Fruit fly (Drosophila melanogaster) whole organism, embryonic: ENCODE results near the gene CG12539.

Source experiments
- CG1024 ChIP-seq: fragments of 200-800 bp; sonication (Bioruptor generic); IDR thresholded peaks from 2 replicates; pipeline ENCODE4 v1.3.6; 2022; ENCODE audit warnings: missing biosample characterization, missing genetic modification characterization
- CG10979 ChIP-seq: fragments of 200-800 bp; sonication (Bioruptor generic); optimal IDR thresholded peaks from 2 replicates; lab custom pipeline; 2018; ENCODE audit warnings: missing biosample characterization, mild to moderate bottlenecking, missing genetic modification characterization, moderate library complexity
- CG11504 ChIP-seq: fragments of 200-800 bp; sonication (Bioruptor generic); optimal IDR thresholded peaks from 3 replicates; lab custom pipeline; 2019; ENCODE audit warnings: missing biosample characterization, mild to moderate bottlenecking, missing genetic modification characterization, moderate library complexity
- CG16779 ChIP-seq: fragments of 200-800 bp; sonication (Bioruptor generic); IDR thresholded peaks from 2 replicates; pipeline ENCODE4 v1.3.6; 2022; ENCODE audit warnings: missing biosample characterization, missing genetic modification characterization
- CG16863 ChIP-seq: fragments of 200-800 bp; sonication (Bioruptor generic); optimal IDR thresholded peaks from 3 replicates; lab custom pipeline; 2016; ENCODE audit warnings: missing biosample characterization, missing genetic modification characterization
- CG17328 ChIP-seq: fragments of 200-800 bp; sonication (Bioruptor generic); IDR thresholded peaks from 2 replicates; pipeline ENCODE4 v1.3.6; 2022; ENCODE audit warnings: missing biosample characterization, missing genetic modification characterization
- CG17361 ChIP-seq: fragments of 200-800 bp; sonication (Bioruptor generic); IDR thresholded peaks from 3 replicates; pipeline ENCODE4 v1.3.6; 2022; ENCODE audit warnings: missing biosample characterization, missing genetic modification characterization
- CG2129 ChIP-seq: fragments of 200-800 bp; sonication (Bioruptor generic); IDR thresholded peaks from 2 replicates; pipeline ENCODE4 v1.3.6; 2022; ENCODE audit warnings: missing biosample characterization, missing genetic modification characterization; ENCODE audit not compliant: partially characterized antibody
- CG2712 ChIP-seq: fragments of 200-800 bp; optimal IDR thresholded peaks from 3 replicates; lab custom pipeline; 2019; ENCODE audit warnings: missing biosample characterization, mild to moderate bottlenecking, missing genetic modification characterization, moderate library complexity
- CG31365 ChIP-seq: fragments of 200-800 bp; sonication (Bioruptor generic); optimal IDR thresholded peaks from 2 replicates; lab custom pipeline; 2018; ENCODE audit warnings: missing biosample characterization, mild to moderate bottlenecking, missing genetic modification characterization
- CG32772 ChIP-seq: fragments of 200-800 bp; sonication (Bioruptor generic); IDR thresholded peaks from 2 replicates; pipeline ENCODE4 v1.3.6; 2022; ENCODE audit warnings: missing biosample characterization, missing genetic modification characterization
- CG4360 ChIP-seq: fragments of 200-800 bp; sonication (Bioruptor generic); IDR thresholded peaks from 2 replicates; pipeline ENCODE4 v1.3.6; 2022; ENCODE audit warnings: missing biosample characterization, missing genetic modification characterization
- CG5953 ChIP-seq: fragments of 200-800 bp; sonication (Bioruptor generic); IDR thresholded peaks from 2 replicates; pipeline ENCODE4 v1.3.6; 2022; ENCODE audit warnings: missing biosample characterization, missing genetic modification characterization
- CG6689 ChIP-seq: fragments of 200-800 bp; sonication (Bioruptor generic); IDR thresholded peaks from 2 replicates; pipeline ENCODE4 v1.3.6; 2022; ENCODE audit warnings: missing biosample characterization, missing genetic modification characterization
- CG7745 ChIP-seq: fragments of 200-800 bp; sonication (Bioruptor generic); optimal IDR thresholded peaks from 2 replicates; lab custom pipeline; 2018; ENCODE audit warnings: missing biosample characterization, mild to moderate bottlenecking, missing genetic modification characterization, moderate library complexity
- CG7928 ChIP-seq: fragments of 200-800 bp; sonication (Bioruptor generic); optimal IDR thresholded peaks from 2 replicates; lab custom pipeline; 2017; ENCODE audit warnings: missing biosample characterization, mild to moderate bottlenecking, missing genetic modification characterization
- CG8290 ChIP-seq, 3 experiments: fragments of 200-800 bp; sonication (Bioruptor generic); optimal IDR thresholded peaks; 2 replicates each; lab custom pipeline; 2016 to 2019; ENCODE audit warnings: missing biosample characterization in 3 of 3, missing genetic modification characterization in 3 of 3, mild to moderate bottlenecking in 2 of 3, moderate library complexity in 1 of 3
- CrebB ChIP-seq: fragments of 200-800 bp; sonication (Bioruptor generic); optimal IDR thresholded peaks from 3 replicates; lab custom pipeline; 2018; ENCODE audit warnings: missing biosample characterization, mild to moderate bottlenecking, missing genetic modification characterization
- D19B ChIP-seq: fragments of 200-800 bp; sonication (Bioruptor generic); optimal IDR thresholded peaks from 2 replicates; lab custom pipeline; 2017; ENCODE audit warnings: missing biosample characterization, mild to moderate bottlenecking, missing genetic modification characterization
- ERR ChIP-seq: fragments of 200-800 bp; sonication (Bioruptor generic); optimal IDR thresholded peaks from 2 replicates; lab custom pipeline; 2016; ENCODE audit warnings: missing biosample characterization, missing genetic modification characterization
- Gsc ChIP-seq: fragments of 200-800 bp; sonication (Bioruptor generic); IDR thresholded peaks from 2 replicates; pipeline ENCODE4 v1.3.6; 2022; ENCODE audit warnings: missing biosample characterization, missing genetic modification characterization
- Meics ChIP-seq: fragments of 200-800 bp; sonication (Bioruptor generic); optimal IDR thresholded peaks from 2 replicates; lab custom pipeline; 2017; ENCODE audit warnings: missing biosample characterization, mild to moderate bottlenecking, missing genetic modification characterization
- Rfx ChIP-seq: fragments of 200-800 bp; sonication (Bioruptor generic); IDR thresholded peaks from 2 replicates; pipeline ENCODE4 v1.3.6; 2022; ENCODE audit warnings: missing biosample characterization, missing genetic modification characterization
- Rx ChIP-seq: fragments of 200-800 bp; sonication (Bioruptor generic); IDR thresholded peaks from 2 replicates; pipeline ENCODE4 v1.3.6; 2022; ENCODE audit warnings: missing biosample characterization, missing genetic modification characterization
- Xrp1 ChIP-seq: fragments of 200-800 bp; sonication (Bioruptor generic); IDR thresholded peaks from 2 replicates; pipeline ENCODE4 v1.3.6; 2022; ENCODE audit warnings: missing biosample characterization, missing genetic modification characterization
- ara ChIP-seq: fragments of 200-800 bp; sonication (Bioruptor generic); IDR thresholded peaks from 2 replicates; pipeline ENCODE4 v1.3.6; 2022; ENCODE audit warnings: missing biosample characterization, missing genetic modification characterization
- bcd ChIP-seq: fragments of 200-800 bp; sonication (Bioruptor generic); optimal IDR thresholded peaks from 2 replicates; lab custom pipeline; 2017; ENCODE audit warnings: missing biosample characterization, mild to moderate bottlenecking, missing genetic modification characterization
- bigmax ChIP-seq: fragments of 200-800 bp; sonication (Bioruptor generic); optimal IDR thresholded peaks from 2 replicates; lab custom pipeline; 2018; ENCODE audit warnings: missing biosample characterization, mild to moderate bottlenecking, missing genetic modification characterization
- btn ChIP-seq: fragments of 200-800 bp; sonication (Bioruptor generic); optimal IDR thresholded peaks from 2 replicates; lab custom pipeline; 2016; ENCODE audit warnings: missing biosample characterization, missing genetic modification characterization
- crol ChIP-seq: fragments of 200-800 bp; sonication (Bioruptor generic); IDR thresholded peaks from 2 replicates; pipeline ENCODE4 v1.3.6; 2022; ENCODE audit warnings: missing biosample characterization, missing genetic modification characterization
- dmrt11E ChIP-seq: fragments of 200-800 bp; sonication (Bioruptor generic); optimal IDR thresholded peaks from 3 replicates; lab custom pipeline; 2018; ENCODE audit warnings: missing biosample characterization, mild to moderate bottlenecking, missing genetic modification characterization, moderate library complexity
- dysf ChIP-seq: fragments of 200-800 bp; sonication (Bioruptor generic); IDR thresholded peaks from 3 replicates; pipeline ENCODE4 v1.3.6; 2022; ENCODE audit warnings: missing biosample characterization, missing genetic modification characterization
- emc ChIP-seq: fragments of 200-800 bp; sonication (Bioruptor generic); optimal IDR thresholded peaks from 2 replicates; lab custom pipeline; 2016; ENCODE audit warnings: missing biosample characterization, missing genetic modification characterization
- eyg ChIP-seq: fragments of 200-800 bp; sonication (Bioruptor generic); optimal IDR thresholded peaks from 3 replicates; lab custom pipeline; 2016; ENCODE audit warnings: missing biosample characterization, missing genetic modification characterization
- fru ChIP-seq: fragments of >200 bp; optimal IDR thresholded peaks from 2 replicates; lab custom pipeline; 2017
- gem ChIP-seq: fragments of 200-800 bp; sonication (Bioruptor generic); optimal IDR thresholded peaks from 2 replicates; lab custom pipeline; 2019; ENCODE audit warnings: missing biosample characterization, mild to moderate bottlenecking, missing genetic modification characterization, moderate library complexity
- h ChIP-seq: fragments of >200 bp; optimal IDR thresholded peaks from 2 replicates; lab custom pipeline; 2017
- ham ChIP-seq: fragments of 200-800 bp; sonication (Bioruptor generic); IDR thresholded peaks from 2 replicates; pipeline ENCODE4 v1.3.6; 2022; ENCODE audit warnings: missing biosample characterization, missing genetic modification characterization
- hkb ChIP-seq, 2 experiments: fragments of 200-800 bp in 1 of 2; fragments of >200 bp in 1 of 2; sonication (Bioruptor generic) in 1 of 2; IDR thresholded peaks in 1 of 2; optimal IDR thresholded peaks in 1 of 2; 2 replicates each; pipeline versions ENCODE4 v1.3.6 to Lab custom; 2017 to 2022; ENCODE audit warnings: missing biosample characterization in 1 of 2, missing genetic modification characterization in 1 of 2
- jumu ChIP-seq: fragments of 200-800 bp; sonication (Bioruptor generic); optimal IDR thresholded peaks from 3 replicates; lab custom pipeline; 2016; ENCODE audit warnings: missing biosample characterization, missing genetic modification characterization
- lilli ChIP-seq: fragments of 200-800 bp; sonication (Bioruptor generic); optimal IDR thresholded peaks from 3 replicates; lab custom pipeline; 2016; ENCODE audit warnings: missing biosample characterization, missing genetic modification characterization
- p53 ChIP-seq: fragments of 200-800 bp; sonication (Bioruptor generic); optimal IDR thresholded peaks from 2 replicates; lab custom pipeline; 2016; ENCODE audit warnings: missing biosample characterization, missing genetic modification characterization
- pan ChIP-seq, 4 experiments: fragments of >200 bp in 3 of 4; fragments of 200-800 bp in 1 of 4; sonication (Bioruptor generic) in 1 of 4; optimal IDR thresholded peaks in 3 of 4; IDR thresholded peaks in 1 of 4; 2 replicates each; pipeline versions ENCODE4 v1.3.6 to Lab custom; 2017 to 2022; ENCODE audit warnings: missing biosample characterization in 2 of 4, missing genetic modification characterization in 2 of 4, mixed read lengths in 1 of 4
- phol ChIP-seq: fragments of 200-800 bp; sonication (Bioruptor generic); optimal IDR thresholded peaks from 3 replicates; lab custom pipeline; 2018; ENCODE audit warnings: missing biosample characterization, mild to moderate bottlenecking, missing genetic modification characterization, moderate library complexity
- row ChIP-seq: fragments of 200-800 bp; sonication (Bioruptor generic); IDR thresholded peaks from 3 replicates; pipeline ENCODE4 v1.3.6; 2022; ENCODE audit warnings: missing biosample characterization, missing genetic modification characterization
- sqz ChIP-seq: fragments of 200-800 bp; sonication (Bioruptor generic); optimal IDR thresholded peaks from 3 replicates; lab custom pipeline; 2018; ENCODE audit warnings: missing biosample characterization, mild to moderate bottlenecking, missing genetic modification characterization
- ssp ChIP-seq: fragments of 200-800 bp; sonication (Bioruptor generic); IDR thresholded peaks from 2 replicates; pipeline ENCODE4 v1.3.6; 2022; ENCODE audit warnings: missing biosample characterization, missing genetic modification characterization
- tll ChIP-seq, 2 experiments: fragments of 200-800 bp in 1 of 2; fragments of >200 bp in 1 of 2; sonication (Bioruptor generic) in 1 of 2; optimal IDR thresholded peaks; 2 replicates each; lab custom pipeline; 2017 to 2019; ENCODE audit warnings: missing biosample characterization in 2 of 2, missing genetic modification characterization in 2 of 2, mild to moderate bottlenecking in 1 of 2, moderate library complexity in 1 of 2
- vvl ChIP-seq: fragments of 200-800 bp; sonication (Bioruptor generic); IDR thresholded peaks from 2 replicates; pipeline ENCODE4 v1.3.6; 2022; ENCODE audit warnings: missing biosample characterization, missing genetic modification characterization
- zen ChIP-seq: fragments of 200-800 bp; sonication (Bioruptor generic); optimal IDR thresholded peaks from 3 replicates; lab custom pipeline; 2018; ENCODE audit warnings: missing biosample characterization, mild to moderate bottlenecking, missing genetic modification characterization, moderate library complexity
- zf30C ChIP-seq: fragments of 200-800 bp; sonication (Bioruptor generic); optimal IDR thresholded peaks from 3 replicates; lab custom pipeline; 2018; ENCODE audit warnings: missing biosample characterization, mild to moderate bottlenecking, missing genetic modification characterization

The CG12539 gene

dm6 chrX:14810433-14810832 lies 34.1 kb downstream of the CG12539 start (continued):
- TF ChIP-seq bcd (no peak), CG2712 (tag; lab: Kevin White, UChicago) (peak; percentile 37), dmrt11E (tag; lab: Kevin White, UChicago) (peak; percentile 8), Rfx (GFP tag; lab: Robert Waterston, UW) (peak; percentile 15; the same call in 1 of the 2 replicates), hkb (optimal IDR thresholded peaks at IDR 0.05; lab: Kevin White, UChicago) (no peak), hkb (GFP tag; IDR thresholded peaks at IDR 0.05; lab: Robert Waterston, UW) (no peak), CG11504 (tag; lab: Kevin White, UChicago) (peak; percentile 21), phol (tag; lab: Kevin White, UChicago) (peak; percentile 8), Xrp1 (GFP tag; lab: Robert Waterston, UW) (peak; percentile 14; the same call in 1 of the 2 replicates), tll (GFP tag; optimal IDR thresholded peaks at IDR 0.05; lab: Kevin White, UChicago) (no peak), dysf (GFP tag; lab: Robert Waterston, UW) (0 out of 3 replicates have a peak, but pooled peaks have one; percentile 28), CG6689 (GFP tag; lab: Robert Waterston, UW) (peak; percentile 39; the same call in 1 of the 2 replicates), CG10979 (tag; lab: Kevin White, UChicago) (peak; percentile 15), ERR (no peak), CG8290 (GFP tag; optimal IDR thresholded peaks at IDR 0.05; lab: Kevin White, UChicago) (no peak), CG8290 (tag; optimal IDR thresholded peaks at IDR 0.05; lab: Kevin White, UChicago) (no peak), CG2129 (GFP tag; lab: Robert Waterston, UW) (no peak), vvl (peak; percentile 9; the same call in 1 of the 2 replicates), gem (tag; lab: Kevin White, UChicago) (peak; percentile 45), h (lab: Kevin White, UChicago) (no peak), Meics (GFP tag; lab: Kevin White, UChicago) (no peak), pan (optimal IDR thresholded peaks at IDR 0.05; lab: Kevin White, UChicago) (no peak), pan (GFP tag; optimal IDR thresholded peaks at IDR 0.05 in 1 of 2, IDR thresholded peaks at IDR 0.05 in 1 of 2) (peak in 1 of 2 experiments; percentile 10), fru (lab: Kevin White, UChicago) (no peak), row (GFP tag; lab: Robert Waterston, UW) (peak; percentile 52; the same call in 2 of the 3 replicates), CrebB (tag; lab: Kevin White, UChicago) (no peak), ara (GFP tag; lab: Robert Waterston, UW) (peak; percentile 16; the same call in 1 of the 2 replicates), D19B (GFP tag; lab: Kevin White, UChicago) (peak; percentile 83), btn (GFP tag; lab: Kevin White, UChicago) (no peak), Gsc (GFP tag; lab: Robert Waterston, UW) (no peak), CG31365 (tag; lab: Kevin White, UChicago) (no peak), bigmax (GFP tag; lab: Kevin White, UChicago) (no peak)

dm6 chrX:14805646-14806045 lies 38.9 kb downstream of the CG12539 start:
- no peak for TF ChIP-seq zf30C (GFP tag; lab: Kevin White, UChicago)
- TF ChIP-seq zen (tag; lab: Kevin White, UChicago) = no peak
- TF ChIP-seq CG4360 (GFP tag; lab: Robert Waterston, UW) = no peak
- TF ChIP-seq CG1024 (GFP tag; lab: Robert Waterston, UW) = no peak
- no peak for TF ChIP-seq sqz (GFP tag; lab: Kevin White, UChicago)
- TF ChIP-seq jumu (GFP tag; lab: Kevin White, UChicago) = no peak
- TF ChIP-seq Rx (GFP tag; lab: Robert Waterston, UW) = no peak
- TF ChIP-seq CG16863 (GFP tag; lab: Kevin White, UChicago) = no peak
- no peak for TF ChIP-seq ssp
- TF ChIP-seq emc (GFP tag; lab: Kevin White, UChicago) = no peak
- TF ChIP-seq CG16779 (GFP tag; lab: Robert Waterston, UW) = no peak
- no peak for TF ChIP-seq lilli
- no peak for TF ChIP-seq CG17328
- no peak for TF ChIP-seq eyg
- no peak for TF ChIP-seq p53 (GFP tag; lab: Kevin White, UChicago)
- no peak for TF ChIP-seq CG17361 (GFP tag; lab: Robert Waterston, UW)
- no peak for TF ChIP-seq ham (GFP tag; lab: Robert Waterston, UW)
- no peak for TF ChIP-seq CG7745 (tag; lab: Kevin White, UChicago)
- TF ChIP-seq CG5953 = no peak
- no peak for TF ChIP-seq CG7928 (GFP tag; lab: Kevin White, UChicago)
- TF ChIP-seq crol (GFP tag; lab: Robert Waterston, UW) = no peak
- no peak for TF ChIP-seq CG32772 (GFP tag; lab: Robert Waterston, UW)
